Worm (Caenorhabditis elegans) whole organism, young adult: Measurements from ENCODE around the gene srb-13.

ENCODE experiments used
- Y53G8AR.9 ChIP-seq: fragments of 200-800 bp; sonication (Bioruptor generic); conservative IDR thresholded peaks from 2 replicates; pipeline ENCODE4 v1.3.6; 2022; ENCODE audit warnings: missing genetic modification reagents, missing genetic modification characterization, missing compliant biosample characterization
- lag-1 ChIP-seq: fragments of 200-800 bp; sonication (Bioruptor generic); IDR thresholded peaks from 2 replicates; pipeline ENCODE4 v1.3.6; 2022; ENCODE audit warnings: missing genetic modification reagents, missing genetic modification characterization, missing compliant biosample characterization
- lsy-27 ChIP-seq: sonication (generic microtip); optimal IDR thresholded peaks from 2 replicates; lab custom pipeline; 2017; ENCODE audit warnings: missing genetic modification characterization, mild to moderate bottlenecking, missing compliant biosample characterization, antibody characterized with exemption, missing genotype, borderline replicate concordance; ENCODE audit not compliant: insufficient read depth
- mes-4 ChIP-seq: sonication (generic microtip); optimal IDR thresholded peaks from 2 replicates; lab custom pipeline; 2016; ENCODE audit warnings: missing genotype, missing genetic modification characterization, missing compliant biosample characterization
- nhr-120 ChIP-seq: fragments of 200-800 bp; sonication (Bioruptor generic); IDR thresholded peaks from 2 replicates; pipeline ENCODE4 v1.3.6; 2022; ENCODE audit warnings: missing genetic modification characterization, missing compliant biosample characterization
- snpc-1.1 ChIP-seq: sonication (generic microtip); optimal IDR thresholded peaks from 2 replicates; lab custom pipeline; 2017; ENCODE audit warnings: missing genetic modification characterization, mild to moderate bottlenecking, missing compliant biosample characterization, antibody characterized with exemption, moderate library complexity, missing genotype, missing genetic modification reagents; ENCODE audit not compliant: insufficient read depth
- tbx-9 ChIP-seq: sonication (generic microtip); optimal IDR thresholded peaks from 2 replicates; lab custom pipeline; 2016; ENCODE audit warnings: borderline replicate concordance, missing genetic modification characterization, inconsistent platforms, missing compliant biosample characterization
- unc-130 ChIP-seq: sonication (generic microtip); optimal IDR thresholded peaks from 2 replicates; lab custom pipeline; 2016; ENCODE audit warnings: missing genetic modification reagents, missing genetic modification characterization, missing compliant biosample characterization
- unc-62 ChIP-seq: fragments of 150-350 bp; optimal IDR thresholded peaks from 2 replicates; lab custom pipeline; 2014; ENCODE audit warnings: missing biosample characterization, missing genetic modification reagents, missing genetic modification characterization

DNA sequence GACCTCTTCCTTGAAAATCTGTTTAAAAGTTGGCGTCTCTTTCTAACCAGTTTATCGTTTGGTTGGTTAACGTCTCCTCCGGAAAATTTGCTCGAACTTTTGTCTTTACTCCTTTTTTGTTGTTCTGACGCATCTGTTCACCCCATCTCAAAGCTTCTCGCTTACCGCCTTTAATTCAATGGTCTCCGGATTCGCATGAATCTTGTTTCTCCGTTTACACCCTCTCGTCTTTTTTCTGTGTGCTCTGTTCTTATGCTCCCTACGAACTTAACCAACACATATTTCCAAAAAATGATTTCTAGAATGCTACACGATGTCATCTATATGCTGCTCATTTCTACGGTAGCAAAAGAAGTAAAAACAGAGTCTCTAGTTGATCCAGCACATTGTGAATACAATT lies 27.3 kb downstream of the srb-13 start, which contains the start of gene lgc-56:
- TF ChIP-seq unc-130 (no peak), unc-62 (GFP tag; lab: Kevin White, UChicago) (no peak), Y53G8AR.9 (no peak), lag-1 (GFP tag; lab: Robert Waterston, UW) (no peak), nhr-120 (no peak), lsy-27 (tag; lab: Kevin White, UChicago) (no peak), mes-4 (no peak), snpc-1.1 (tag; lab: Kevin White, UChicago) (no peak), tbx-9 (tag; lab: Kevin White, UChicago) (no peak)
